Worm (Caenorhabditis elegans) whole organism, young adult: ENCODE data around the gene M163.21.

Experiments
- F23B12.7 ChIP-seq: sonication (generic microtip); optimal IDR thresholded peaks from 2 replicates; lab custom pipeline; 2017; ENCODE audit warnings: missing genetic modification characterization, mild to moderate bottlenecking, missing compliant biosample characterization, antibody characterized with exemption, moderate library complexity; ENCODE audit not compliant: insufficient read depth
- F57A8.1 ChIP-seq: fragments of 200-800 bp; sonication (Bioruptor generic); optimal IDR thresholded peaks from 2 replicates; lab custom pipeline; 2018; ENCODE audit warnings: mild to moderate bottlenecking, missing genetic modification characterization, moderate library complexity, missing compliant biosample characterization
- dpl-1 ChIP-seq: fragments of 150-350 bp; optimal IDR thresholded peaks from 2 replicates; lab custom pipeline; 2014; ENCODE audit warnings: missing biosample characterization, missing genetic modification reagents, missing genetic modification characterization
- lin-35 ChIP-seq, 3 experiments: fragments of 150-350 bp in 2 of 3; sonication (generic microtip) in 1 of 3; optimal IDR thresholded peaks; 2 replicates each; lab custom pipeline; 2014 to 2018; ENCODE audit warnings: missing biosample characterization in 3 of 3, missing genetic modification characterization in 3 of 3, missing genetic modification reagents in 3 of 3
- mxl-1 ChIP-seq: sonication (generic microtip); optimal IDR thresholded peaks from 2 replicates; lab custom pipeline; 2016; ENCODE audit warnings: missing genetic modification characterization, missing compliant biosample characterization
- snpc-1.3 ChIP-seq: sonication (generic microtip); optimal IDR thresholded peaks from 2 replicates; lab custom pipeline; 2017; ENCODE audit warnings: missing genetic modification characterization, mild to moderate bottlenecking, missing compliant biosample characterization, antibody characterized with exemption, moderate library complexity, missing genotype, missing genetic modification reagents; ENCODE audit not compliant: insufficient read depth
- tbp1 ChIP-seq: fragments of 200-800 bp; sonication (Bioruptor generic); optimal IDR thresholded peaks from 2 replicates; lab custom pipeline; 2018; ENCODE audit warnings: mild to moderate bottlenecking, missing genetic modification characterization, missing compliant biosample characterization

ce11 chrX:14512817-14513216 lies 46.2 kb downstream of the M163.21 start, which contains the start of gene fbxa-141:
- TF ChIP-seq mxl-1 (tag; lab: Kevin White, UChicago), result no peak
- no peak for TF ChIP-seq F23B12.7 (tag; lab: Kevin White, UChicago)
- TF ChIP-seq lin-35 (GFP tag; optimal IDR thresholded peaks at IDR 0.05; lab: Kevin White, UChicago), result no peak
- TF ChIP-seq snpc-1.3, result no peak
- no peak for TF ChIP-seq F57A8.1 (GFP tag; lab: Kevin White, UChicago)
- no peak for TF ChIP-seq dpl-1 (GFP tag; lab: Kevin White, UChicago)
- TF ChIP-seq tbp1 (GFP tag; lab: Kevin White, UChicago), result no peak
